Worm (Caenorhabditis elegans): Measurements from ENCODE around the gene pas-1.
A peak's percentile ranks its signal among the peaks of the same experiment; 100 is the strongest.

Gene pas-1

DNA sequence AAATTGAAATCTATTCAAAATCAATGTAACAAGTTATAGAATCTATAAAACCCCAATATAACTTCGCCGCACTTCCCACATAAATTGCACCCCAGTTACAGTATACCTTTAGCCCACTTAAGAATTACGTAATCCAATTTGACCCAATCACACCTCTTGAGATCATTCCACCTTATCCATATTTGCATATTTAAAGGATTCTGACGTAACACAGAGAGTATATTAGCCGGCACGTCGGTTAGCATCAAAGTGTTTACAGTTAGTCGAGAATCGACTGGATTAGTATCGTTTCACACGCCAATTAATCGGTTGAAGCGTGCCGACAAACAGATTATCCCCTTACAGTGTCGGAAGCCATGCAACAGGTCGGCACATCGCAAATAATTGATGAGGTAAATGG lies 11.2 kb upstream of the pas-1 start:
- peak; percentile 97 for TF ChIP-seq nhr-2 (tag; optimal IDR thresholded peaks at IDR 0.05)
- TF ChIP-seq zip-8 (tag; optimal IDR thresholded peaks at IDR 0.05), result peak; percentile 85
- no peak for TF ChIP-seq nhr-12 (tag; optimal IDR thresholded peaks at IDR 0.05)

- TF ChIP-seq blmp-1 (tag; optimal IDR thresholded peaks at IDR 0.05) (no peak), ceh-43 (GFP tag; optimal IDR thresholded peaks at IDR 0.05) (no peak), nhr-2 (tag; optimal IDR thresholded peaks at IDR 0.05) (no peak), drap-1 (GFP tag; optimal IDR thresholded peaks at IDR 0.05) (no peak), unc-62 (GFP tag; optimal IDR thresholded peaks at IDR 0.05) (no peak), zip-8 (tag; optimal IDR thresholded peaks at IDR 0.05) (peak; percentile 77)
These were observed 9.8 kb upstream of the pas-1 start, which contains the start of gene egl-1 for ce11 chrV:14432259-14432658. TSS of gene egl-1 (minus strand) at chrV:14432359.

DNA sequence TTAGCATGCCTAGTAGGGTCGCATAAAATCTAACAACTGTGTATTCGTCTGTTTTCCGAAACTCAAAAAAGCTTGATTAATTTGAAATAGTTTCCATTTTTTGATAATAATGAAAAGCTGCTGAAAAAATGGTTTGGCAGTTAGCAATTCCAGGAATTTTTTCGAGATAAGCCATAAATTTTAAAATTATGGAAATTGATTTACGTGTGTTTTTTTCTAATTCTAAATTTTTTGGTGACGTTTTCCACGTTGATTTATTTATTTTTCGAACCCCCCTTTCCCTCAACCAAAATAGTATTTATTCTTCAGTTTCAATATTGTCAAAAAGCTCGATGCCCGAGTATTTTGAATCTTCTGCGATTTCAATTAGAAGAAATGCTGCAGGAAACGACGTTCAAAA lies 6.4 kb upstream of the pas-1 start, which contains the start of gene F23B12.1:
TSS of gene F23B12.1 (plus strand) at position 301 of the 400 bp plus-strand sequence.
- TF ChIP-seq unc-62 (GFP tag; optimal IDR thresholded peaks at IDR 0.05), result no peak
- TF ChIP-seq hlh-1 (tag; optimal IDR thresholded peaks at IDR 0.05), result no peak
- TF ChIP-seq ceh-83 (GFP tag; optimal IDR thresholded peaks at IDR 0.05), result no peak
- TF ChIP-seq drap-1 (GFP tag; optimal IDR thresholded peaks at IDR 0.05), result no peak
- TF ChIP-seq nhr-28 (tag; optimal IDR thresholded peaks at IDR 0.05), result no peak
- TF ChIP-seq mls-2 (tag; optimal IDR thresholded peaks at IDR 0.05), result no peak
- TF ChIP-seq nhr-2 (tag; optimal IDR thresholded peaks at IDR 0.05), result no peak
- no peak for TF ChIP-seq nhr-12 (tag; optimal IDR thresholded peaks at IDR 0.05)
- TF ChIP-seq flh-1 (GFP tag; optimal IDR thresholded peaks at IDR 0.05), result no peak
- TF ChIP-seq bed-3 (GFP tag; optimal IDR thresholded peaks at IDR 0.05), result no peak
- no peak for TF ChIP-seq ztf-11 (tag; optimal IDR thresholded peaks at IDR 0.05)
- no peak for TF ChIP-seq elt-3 (tag; optimal IDR thresholded peaks at IDR 0.05)
- no peak for TF ChIP-seq snpc-4 (tag; optimal IDR thresholded peaks at IDR 0.05)
- no peak for TF ChIP-seq ceh-39 (tag; optimal IDR thresholded peaks at IDR 0.05)
- TF ChIP-seq mab-5 (tag; optimal IDR thresholded peaks at IDR 0.05), result no peak
- no peak for TF ChIP-seq mep-1 (tag; optimal IDR thresholded peaks at IDR 0.05)
- no peak for TF ChIP-seq lsy-2 (tag; optimal IDR thresholded peaks at IDR 0.05)
- no peak for TF ChIP-seq pha-4 (tag; optimal IDR thresholded peaks at IDR 0.05)

- TF ChIP-seq bed-3 (GFP tag; optimal IDR thresholded peaks at IDR 0.05) (no peak), ceh-39 (tag; optimal IDR thresholded peaks at IDR 0.05) (no peak), nhr-12 (tag; optimal IDR thresholded peaks at IDR 0.05) (no peak), M03D4.4 (tag; optimal IDR thresholded peaks at IDR 0.05) (no peak), nhr-2 (tag; optimal IDR thresholded peaks at IDR 0.05) (peak; percentile 25), cnd-1 (tag; optimal IDR thresholded peaks at IDR 0.05) (peak; percentile 21), mls-2 (tag; optimal IDR thresholded peaks at IDR 0.05) (peak; percentile 32), ces-1 (GFP tag; optimal IDR thresholded peaks at IDR 0.05) (peak; percentile 59)
These were observed 4.8 kb upstream of the pas-1 start for ce11 chrV:14427069-14427825.

ce11 chrV:14426013-14426412 lies 3.6 kb upstream of the pas-1 start:
- TF ChIP-seq lin-13 (tag; optimal IDR thresholded peaks at IDR 0.05) (no peak), unc-62 (GFP tag; optimal IDR thresholded peaks at IDR 0.05) (peak; percentile 51), lsy-2 (tag; optimal IDR thresholded peaks at IDR 0.05) (no peak), ham-2 (GFP tag; optimal IDR thresholded peaks at IDR 0.05) (peak; percentile 42)

DNA sequence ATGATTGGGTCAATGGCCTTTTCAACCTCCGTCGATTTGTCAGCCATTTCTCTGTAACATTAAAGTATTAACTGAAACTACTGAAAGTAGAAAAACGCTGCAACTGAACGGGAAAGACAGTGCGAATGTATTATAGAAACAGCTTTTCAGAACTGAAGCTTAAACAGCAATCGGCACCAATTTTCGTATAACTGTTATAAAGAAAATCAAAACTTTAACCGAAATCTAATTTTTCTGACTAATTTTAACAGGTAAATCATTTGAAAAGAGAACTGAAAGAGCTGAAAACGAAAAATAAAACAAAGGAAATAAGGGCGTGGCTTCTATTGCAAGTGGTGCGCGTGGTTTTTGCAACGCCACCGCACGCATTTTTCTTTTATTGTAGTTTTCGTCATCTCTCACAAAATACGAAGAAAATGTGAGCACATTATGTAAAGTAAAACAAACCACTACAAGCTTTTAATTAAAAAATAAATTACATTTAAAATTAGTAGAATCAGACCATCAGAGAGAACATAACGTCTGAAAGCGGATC lies 2.6 kb upstream of the pas-1 start, which contains the start of gene rrsr-1:
TSS of gene rrsr-1 (minus strand) at position 51 of the 535 bp plus-strand sequence.
- no peak for TF ChIP-seq tbx-8 (GFP tag; optimal IDR thresholded peaks at IDR 0.05)
- no peak for TF ChIP-seq elt-1 (tag; optimal IDR thresholded peaks at IDR 0.05; ENCODE audit: borderline replicate concordance, insufficient read depth)
- TF ChIP-seq blmp-1 (tag; optimal IDR thresholded peaks at IDR 0.05), result no peak
- TF ChIP-seq sptf-1 (tag; optimal IDR thresholded peaks at IDR 0.05), result peak; percentile 36
- TF ChIP-seq nhr-76 (tag; optimal IDR thresholded peaks at IDR 0.05), result no peak
- no peak for TF ChIP-seq lin-32 (GFP tag; optimal IDR thresholded peaks at IDR 0.05)
- peak; percentile 46 for TF ChIP-seq M03D4.4 (tag; optimal IDR thresholded peaks at IDR 0.05)
- peak; percentile 18 for TF ChIP-seq lsy-2 (tag; optimal IDR thresholded peaks at IDR 0.05)
- peak; percentile 12 for TF ChIP-seq hlh-1 (tag; optimal IDR thresholded peaks at IDR 0.05)
- peak; percentile 12 for TF ChIP-seq nhr-2 (tag; optimal IDR thresholded peaks at IDR 0.05)
- TF ChIP-seq drap-1 (GFP tag; optimal IDR thresholded peaks at IDR 0.05), result peak; percentile 54
